Fruit fly (Drosophila melanogaster) whole organism, pupa: ENCODE data around the gene Edg84A.

Source experiments
- CG10348 ChIP-seq: fragments of 200-800 bp; sonication (Bioruptor generic); IDR thresholded peaks from 2 replicates; pipeline ENCODE4 v1.3.6; 2022; ENCODE audit warnings: missing biosample characterization, missing genetic modification characterization
- CG12605 ChIP-seq: fragments of 200-800 bp; sonication (Bioruptor generic); IDR thresholded peaks from 2 replicates; pipeline ENCODE4 v1.3.6; 2022; ENCODE audit warnings: missing biosample characterization, missing genetic modification characterization
- CG13204 ChIP-seq: fragments of 200-800 bp; sonication (Bioruptor generic); optimal IDR thresholded peaks from 2 replicates; lab custom pipeline; 2018; ENCODE audit warnings: missing biosample characterization, mild to moderate bottlenecking, missing genetic modification characterization, moderate library complexity
- CG14655 ChIP-seq: fragments of 200-800 bp; sonication (Bioruptor generic); optimal IDR thresholded peaks from 3 replicates; lab custom pipeline; 2017; ENCODE audit warnings: mild to moderate bottlenecking, missing biosample characterization, missing genetic modification reagents, missing genetic modification characterization
- CG15710 ChIP-seq: fragments of 200-800 bp; sonication (Bioruptor generic); optimal IDR thresholded peaks from 2 replicates; lab custom pipeline; 2018; ENCODE audit warnings: missing biosample characterization, mild to moderate bottlenecking, missing genetic modification characterization, moderate library complexity
- CG17806 ChIP-seq: fragments of 200-800 bp; sonication (Bioruptor generic); optimal IDR thresholded peaks from 2 replicates; lab custom pipeline; 2018; ENCODE audit warnings: missing biosample characterization, mild to moderate bottlenecking, missing genetic modification characterization, moderate library complexity
- CG32121 ChIP-seq: fragments of 200-800 bp; sonication (Bioruptor generic); IDR thresholded peaks from 2 replicates; pipeline ENCODE4 v1.3.6; 2022; ENCODE audit warnings: missing biosample characterization, missing genetic modification characterization
- CG34367 ChIP-seq: fragments of 200-800 bp; sonication (Bioruptor generic); optimal IDR thresholded peaks from 2 replicates; lab custom pipeline; 2018; ENCODE audit warnings: missing biosample characterization, mild to moderate bottlenecking, missing genetic modification characterization
- CG4496 ChIP-seq: fragments of 200-800 bp; sonication (Bioruptor generic); IDR thresholded peaks from 3 replicates; pipeline ENCODE4 v1.3.6; 2022; ENCODE audit warnings: missing biosample characterization, missing genetic modification characterization
- CG8159 ChIP-seq: fragments of 200-800 bp; sonication (Bioruptor generic); optimal IDR thresholded peaks from 3 replicates; lab custom pipeline; 2018; ENCODE audit warnings: missing biosample characterization, mild to moderate bottlenecking, missing genetic modification characterization, moderate library complexity
- CG8301 ChIP-seq: fragments of 200-800 bp; sonication (Bioruptor generic); optimal IDR thresholded peaks from 2 replicates; lab custom pipeline; 2018; ENCODE audit warnings: missing biosample characterization, mild to moderate bottlenecking, missing genetic modification characterization
- CG9948 ChIP-seq: fragments of 200-800 bp; sonication (Bioruptor generic); optimal IDR thresholded peaks from 2 replicates; lab custom pipeline; 2018; ENCODE audit warnings: missing biosample characterization, mild to moderate bottlenecking, missing genetic modification characterization, moderate library complexity
- D1 ChIP-seq: fragments of 200-800 bp; sonication (Bioruptor generic); optimal IDR thresholded peaks from 2 replicates; lab custom pipeline; 2018; ENCODE audit warnings: missing biosample characterization, mild to moderate bottlenecking, missing genetic modification characterization, moderate library complexity
- EcR ChIP-seq: fragments of 200-800 bp; sonication (Bioruptor generic); optimal IDR thresholded peaks from 3 replicates; lab custom pipeline; 2019; ENCODE audit warnings: missing biosample characterization, missing genetic modification characterization, mild to moderate bottlenecking, moderate library complexity, missing genetic modification reagents
- Ets98B ChIP-seq: fragments of 200-800 bp; sonication (Bioruptor generic); IDR thresholded peaks from 2 replicates; pipeline ENCODE4 v1.3.6; 2022; ENCODE audit warnings: missing biosample characterization, missing genetic modification characterization
- Pif1A ChIP-seq: fragments of 200-800 bp; sonication (Bioruptor generic); optimal IDR thresholded peaks from 3 replicates; lab custom pipeline; 2016; ENCODE audit warnings: missing biosample characterization, missing genetic modification characterization
- Pif1B ChIP-seq: fragments of 200-800 bp; sonication (Bioruptor generic); optimal IDR thresholded peaks from 3 replicates; lab custom pipeline; 2016; ENCODE audit warnings: missing biosample characterization, missing genetic modification characterization
- Snoo ChIP-seq: fragments of 200-800 bp; sonication (Bioruptor generic); optimal IDR thresholded peaks from 3 replicates; lab custom pipeline; 2017; ENCODE audit warnings: missing biosample characterization, mild to moderate bottlenecking, missing genetic modification characterization, inconsistent platforms
- fd96Ca ChIP-seq: fragments of 200-800 bp; sonication (Bioruptor generic); IDR thresholded peaks from 3 replicates; pipeline ENCODE4 v1.3.6; 2022; ENCODE audit warnings: missing biosample characterization, missing genetic modification characterization
- gl ChIP-seq: fragments of 200-800 bp; sonication (Bioruptor generic); optimal IDR thresholded peaks from 2 replicates; lab custom pipeline; 2018; ENCODE audit warnings: missing biosample characterization, mild to moderate bottlenecking, missing genetic modification characterization
- rn ChIP-seq: fragments of 200-800 bp; sonication (Bioruptor generic); IDR thresholded peaks from 2 replicates; pipeline ENCODE4 v1.3.6; 2022; ENCODE audit warnings: missing biosample characterization, missing genetic modification characterization

The Edg84A gene

dm6 chr3R:6663289-6663666 lies 21.0 kb upstream of the Edg84A start:
- TF ChIP-seq CG12605 (no peak), CG34367 (tag; lab: Kevin White, UChicago) (no peak), CG8159 (tag; lab: Kevin White, UChicago) (no peak), CG17806 (tag; lab: Kevin White, UChicago) (no peak), CG8301 (tag; lab: Kevin White, UChicago) (no peak), CG10348 (GFP tag; lab: Robert Waterston, UW) (no peak), Pif1B (no peak), D1 (tag; lab: Kevin White, UChicago) (no peak), Snoo (tag; lab: Kevin White, UChicago) (no peak), Pif1A (GFP tag; lab: Kevin White, UChicago) (no peak), CG4496 (GFP tag; lab: Robert Waterston, UW) (no peak), gl (tag; lab: Kevin White, UChicago) (no peak), CG32121 (GFP tag; lab: Robert Waterston, UW) (no peak)
- TF ChIP-seq, all 21 proteins: peak for 0

dm6 chr3R:6664371-6665116 lies 19.7 kb upstream of the Edg84A start:
- no peak for TF ChIP-seq Pif1A (GFP tag; lab: Kevin White, UChicago)
- TF ChIP-seq CG14655 (GFP tag; lab: Kevin White, UChicago): peak; percentile 50
- TF ChIP-seq D1 (tag; lab: Kevin White, UChicago): no peak
- no peak for TF ChIP-seq gl (tag; lab: Kevin White, UChicago)
- no peak for TF ChIP-seq CG34367 (tag; lab: Kevin White, UChicago)
- TF ChIP-seq EcR (GFP tag; lab: Kevin White, UChicago): no peak
- no peak for TF ChIP-seq CG8301 (tag; lab: Kevin White, UChicago)
- TF ChIP-seq CG15710: no peak
- peak; percentile 19 for TF ChIP-seq CG8159 (tag; lab: Kevin White, UChicago)
- TF ChIP-seq fd96Ca (GFP tag; lab: Robert Waterston, UW): peak; percentile 51; the same call in 2 of the 3 replicates
- no peak for TF ChIP-seq CG17806 (tag; lab: Kevin White, UChicago)
- TF ChIP-seq Ets98B: no peak; the same call in 1 of the 2 replicates
- TF ChIP-seq Snoo (tag; lab: Kevin White, UChicago): no peak
- peak; percentile 11 for TF ChIP-seq CG9948
- no peak for TF ChIP-seq CG12605
- TF ChIP-seq CG13204 (GFP tag; lab: Kevin White, UChicago): no peak
- no peak for TF ChIP-seq Pif1B
- TF ChIP-seq rn: no peak
- no peak for TF ChIP-seq CG10348 (GFP tag; lab: Robert Waterston, UW)
- peak; percentile 76 for TF ChIP-seq CG4496 (GFP tag; lab: Robert Waterston, UW)
- TF ChIP-seq CG32121 (GFP tag; lab: Robert Waterston, UW): no peak

- TF ChIP-seq EcR (GFP tag; lab: Kevin White, UChicago) (no peak), fd96Ca (GFP tag; lab: Robert Waterston, UW) (peak; percentile 50; the same call in 1 of the 3 replicates)
Observed at dm6 chr3R:6665117-6665654, 19.1 kb upstream of the Edg84A start.

DNA sequence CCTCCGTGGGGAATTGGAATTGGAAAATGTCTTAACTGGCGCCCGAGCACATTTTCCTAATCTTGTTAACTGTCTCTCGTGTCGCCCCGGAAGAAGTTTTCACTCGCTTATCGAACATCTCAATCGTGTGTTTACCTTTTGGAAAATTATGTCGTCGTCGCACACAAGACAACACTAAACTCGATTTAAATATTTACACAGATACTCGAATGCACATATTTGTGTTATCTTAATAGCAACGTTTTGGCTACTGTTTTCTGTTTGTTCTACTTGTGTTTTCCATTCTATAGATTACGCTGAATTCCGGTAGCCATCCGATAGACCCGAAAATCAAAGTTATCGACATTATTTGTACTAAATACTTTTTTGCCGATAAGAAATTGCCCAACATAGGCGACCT lies 17.0 kb upstream of the Edg84A start:
- TF ChIP-seq EcR (GFP tag; lab: Kevin White, UChicago): no peak
- no peak for TF ChIP-seq rn

- no peak for TF ChIP-seq CG9948
- TF ChIP-seq CG12605: no peak
- no peak for TF ChIP-seq Pif1B
- no peak for TF ChIP-seq fd96Ca (GFP tag; lab: Robert Waterston, UW)
- TF ChIP-seq CG8301 (tag; lab: Kevin White, UChicago): no peak
- TF ChIP-seq CG32121 (GFP tag; lab: Robert Waterston, UW): no peak
- no peak for TF ChIP-seq rn
- TF ChIP-seq CG13204 (GFP tag; lab: Kevin White, UChicago): no peak
- TF ChIP-seq CG8159 (tag; lab: Kevin White, UChicago): no peak
- no peak for TF ChIP-seq D1 (tag; lab: Kevin White, UChicago)
- TF ChIP-seq CG14655 (GFP tag; lab: Kevin White, UChicago): no peak
Observed at dm6 chr3R:6668234-6668633, 16.0 kb upstream of the Edg84A start.

- TF ChIP-seq Ets98B (no peak), CG12605 (no peak), Pif1A (GFP tag; lab: Kevin White, UChicago) (no peak), Snoo (tag; lab: Kevin White, UChicago) (no peak), fd96Ca (GFP tag; lab: Robert Waterston, UW) (no peak), CG34367 (tag; lab: Kevin White, UChicago) (no peak), rn (no peak), CG4496 (GFP tag; lab: Robert Waterston, UW) (no peak), CG13204 (GFP tag; lab: Kevin White, UChicago) (no peak), CG10348 (GFP tag; lab: Robert Waterston, UW) (no peak), CG14655 (GFP tag; lab: Kevin White, UChicago) (no peak), CG15710 (no peak), gl (tag; lab: Kevin White, UChicago) (no peak), CG9948 (no peak), CG8301 (tag; lab: Kevin White, UChicago) (no peak), CG17806 (tag; lab: Kevin White, UChicago) (no peak), EcR (GFP tag; lab: Kevin White, UChicago) (no peak), D1 (tag; lab: Kevin White, UChicago) (no peak)
- TF ChIP-seq, all 21 proteins: peak for 0
Observed at dm6 chr3R:6672303-6673007, 11.8 kb upstream of the Edg84A start.
